Fruit fly (Drosophila melanogaster): Measurements from ENCODE around the gene CG10431.
A peak's percentile ranks its signal among the peaks of the same experiment; 100 is the strongest.

- TF ChIP-seq ovo (GFP tag; optimal IDR thresholded peaks at IDR 0.05) (no peak), Hr96 (GFP tag; optimal IDR thresholded peaks at IDR 0.05) (no peak), kay (GFP tag; ENCODE audit: borderline replicate concordance) (peak; percentile 63), Crg-1 (GFP tag; optimal IDR thresholded peaks at IDR 0.05) (no peak), CG12768 (GFP tag; optimal IDR thresholded peaks at IDR 0.05) (peak; percentile 52), CG5204 (GFP tag; optimal IDR thresholded peaks at IDR 0.05) (no peak), cic (GFP tag; optimal IDR thresholded peaks at IDR 0.05) (no peak), CG7101 (tag; optimal IDR thresholded peaks at IDR 0.05) (no peak)
These were observed 8.6 kb downstream of the CG10431 start for dm6 chr2L:18982826-18983758.

All from whole organism, adult.